Worm (Caenorhabditis elegans): Measurements from ENCODE around the gene ops-1.

ce11 chrIV:6258967-6259366 is 25.2 kb downstream of the ops-1 start:
- no peak for TF ChIP-seq nhr-77 (tag; optimal IDR thresholded peaks at IDR 0.05)
- TF ChIP-seq nhr-237 (tag; optimal IDR thresholded peaks at IDR 0.05), result no peak
- no peak for TF ChIP-seq aly-2 (tag; optimal IDR thresholded peaks at IDR 0.05)
- no peak for TF ChIP-seq nhr-11 (tag; optimal IDR thresholded peaks at IDR 0.05)
- TF ChIP-seq zag-1 (tag; optimal IDR thresholded peaks at IDR 0.05), result no peak
- TF ChIP-seq egl-27 (tag; optimal IDR thresholded peaks at IDR 0.05), result no peak

All from whole organism, L2 larva.